Fruit fly (Drosophila melanogaster) whole organism, embryonic: ENCODE results near the gene Wee1.

ENCODE experiments used
- ATbp ChIP-seq: fragments of 200-800 bp; sonication (Bioruptor generic); optimal IDR thresholded peaks from 2 replicates; lab custom pipeline; 2017; ENCODE audit warnings: missing biosample characterization, mild to moderate bottlenecking, missing genetic modification characterization, missing genetic modification reagents
- B-H1 ChIP-seq: fragments of 200-800 bp; sonication (Bioruptor generic); IDR thresholded peaks from 3 replicates; pipeline ENCODE4 v1.3.6; 2022; ENCODE audit warnings: missing biosample characterization, missing genetic modification characterization
- Bgb ChIP-seq: fragments of 200-800 bp; sonication (Bioruptor generic); IDR thresholded peaks from 2 replicates; pipeline ENCODE4 v1.3.6; 2022; ENCODE audit warnings: missing biosample characterization, missing genetic modification characterization; ENCODE audit not compliant: partially characterized antibody
- Bteb2 ChIP-seq: fragments of 200-800 bp; sonication (Bioruptor generic); optimal IDR thresholded peaks from 2 replicates; lab custom pipeline; 2016; ENCODE audit warnings: missing biosample characterization, missing genetic modification characterization
- CG1024 ChIP-seq: fragments of 200-800 bp; sonication (Bioruptor generic); IDR thresholded peaks from 2 replicates; pipeline ENCODE4 v1.3.6; 2022; ENCODE audit warnings: missing biosample characterization, missing genetic modification characterization
- CG10321 ChIP-seq: fragments of 200-800 bp; sonication (Bioruptor generic); IDR thresholded peaks from 2 replicates; pipeline ENCODE4 v1.3.6; 2022; ENCODE audit warnings: missing biosample characterization, missing genetic modification characterization
- CG11247 ChIP-seq: fragments of 200-800 bp; sonication (Bioruptor generic); IDR thresholded peaks from 2 replicates; pipeline ENCODE4 v1.3.6; 2022; ENCODE audit warnings: missing biosample characterization, missing genetic modification characterization
- CG11696 ChIP-seq: fragments of 200-800 bp; sonication (Bioruptor generic); IDR thresholded peaks from 2 replicates; pipeline ENCODE4 v1.3.6; 2022; ENCODE audit warnings: missing biosample characterization, missing genetic modification characterization
- CG11723 ChIP-seq: fragments of 200-800 bp; sonication (Bioruptor generic); optimal IDR thresholded peaks from 2 replicates; lab custom pipeline; 2017; ENCODE audit warnings: missing biosample characterization, mild to moderate bottlenecking, missing genetic modification characterization
- CG14667 ChIP-seq: fragments of 200-800 bp; sonication (Bioruptor generic); IDR thresholded peaks from 2 replicates; pipeline ENCODE4 v1.3.6; 2022; ENCODE audit warnings: missing biosample characterization, missing genetic modification characterization
- CG15011 ChIP-seq: fragments of 200-800 bp; sonication (Bioruptor generic); optimal IDR thresholded peaks from 3 replicates; lab custom pipeline; 2018; ENCODE audit warnings: missing biosample characterization, mild to moderate bottlenecking, missing genetic modification characterization
- CG1647 ChIP-seq: fragments of 200-800 bp; sonication (Bioruptor generic); optimal IDR thresholded peaks from 3 replicates; lab custom pipeline; 2016; ENCODE audit warnings: missing biosample characterization, missing genetic modification characterization
- CG17186 ChIP-seq: fragments of 200-800 bp; sonication (Bioruptor generic); optimal IDR thresholded peaks from 3 replicates; lab custom pipeline; 2017; ENCODE audit warnings: missing biosample characterization, missing genetic modification reagents, missing genetic modification characterization
- CG17829 ChIP-seq: fragments of 200-800 bp; optimal IDR thresholded peaks from 2 replicates; lab custom pipeline; 2019; ENCODE audit warnings: missing biosample characterization, mild to moderate bottlenecking, missing genetic modification characterization, moderate library complexity
- CG18599 ChIP-seq: fragments of 200-800 bp; sonication (Bioruptor generic); optimal IDR thresholded peaks from 3 replicates; lab custom pipeline; 2017; ENCODE audit warnings: missing biosample characterization, missing genetic modification characterization, mild to moderate bottlenecking, moderate library complexity, missing genetic modification reagents
- CG3065 ChIP-seq: fragments of 200-800 bp; sonication (Bioruptor generic); optimal IDR thresholded peaks from 2 replicates; lab custom pipeline; 2016; ENCODE audit warnings: missing biosample characterization, missing genetic modification characterization
- CG33213 ChIP-seq: fragments of 200-800 bp; sonication (Bioruptor generic); optimal IDR thresholded peaks from 3 replicates; lab custom pipeline; 2016; ENCODE audit warnings: missing biosample characterization, missing genetic modification characterization
- CG4707 ChIP-seq: fragments of 200-800 bp; sonication (Bioruptor generic); optimal IDR thresholded peaks from 2 replicates; lab custom pipeline; 2018; ENCODE audit warnings: missing biosample characterization, mild to moderate bottlenecking, missing genetic modification characterization, moderate library complexity
- CG5245 ChIP-seq: fragments of 200-800 bp; sonication (Bioruptor generic); optimal IDR thresholded peaks from 3 replicates; lab custom pipeline; 2016; ENCODE audit warnings: missing biosample characterization, missing genetic modification characterization
- CG6854 ChIP-seq: fragments of 200-800 bp; sonication (Bioruptor generic); optimal IDR thresholded peaks from 3 replicates; lab custom pipeline; 2017; ENCODE audit warnings: missing biosample characterization, mild to moderate bottlenecking, missing genetic modification characterization
- CG7372 ChIP-seq: fragments of 200-800 bp; sonication (Bioruptor generic); IDR thresholded peaks from 2 replicates; pipeline ENCODE4 v1.3.6; 2022; ENCODE audit warnings: missing biosample characterization, missing genetic modification characterization
- CG8924 ChIP-seq: fragments of 200-800 bp; optimal IDR thresholded peaks from 3 replicates; lab custom pipeline; 2019; ENCODE audit warnings: missing biosample characterization, mild to moderate bottlenecking, missing genetic modification characterization, moderate library complexity
- Doc3 ChIP-seq: fragments of 200-800 bp; sonication (Bioruptor generic); IDR thresholded peaks from 3 replicates; pipeline ENCODE4 v1.3.6; 2022; ENCODE audit warnings: missing biosample characterization, missing genetic modification characterization; ENCODE audit not compliant: partially characterized antibody
- HLH3B ChIP-seq: fragments of 200-800 bp; sonication (Bioruptor generic); IDR thresholded peaks from 2 replicates; pipeline ENCODE4 v1.3.6; 2022; ENCODE audit warnings: missing biosample characterization, missing genetic modification characterization
- HmgD ChIP-seq: fragments of 200-800 bp; sonication (Bioruptor generic); optimal IDR thresholded peaks from 3 replicates; lab custom pipeline; 2016; ENCODE audit warnings: missing biosample characterization, missing genetic modification characterization
- Hr3 ChIP-seq: fragments of 200-800 bp; sonication (Bioruptor generic); optimal IDR thresholded peaks from 3 replicates; lab custom pipeline; 2016; ENCODE audit warnings: missing biosample characterization, missing genetic modification characterization
- Hr78 ChIP-seq, 2 experiments: fragments of 200-800 bp in 1 of 2; fragments of >200 bp in 1 of 2; sonication (Bioruptor generic) in 1 of 2; optimal IDR thresholded peaks; 2 replicates each; lab custom pipeline; 2017 to 2019; ENCODE audit warnings: missing biosample characterization in 2 of 2, missing genetic modification characterization in 2 of 2, mild to moderate bottlenecking in 1 of 2, moderate library complexity in 1 of 2
- Mad ChIP-seq: fragments of 200-800 bp; sonication (Bioruptor generic); optimal IDR thresholded peaks from 2 replicates; lab custom pipeline; 2016; ENCODE audit warnings: missing biosample characterization, missing genetic modification characterization
- Mes4 ChIP-seq: fragments of 200-800 bp; sonication (Bioruptor generic); optimal IDR thresholded peaks from 2 replicates; lab custom pipeline; 2016; ENCODE audit warnings: missing biosample characterization, missing genetic modification characterization
- NC2α ChIP-seq: fragments of 200-800 bp; sonication (Bioruptor generic); optimal IDR thresholded peaks from 2 replicates; lab custom pipeline; 2016; ENCODE audit warnings: missing biosample characterization, missing genetic modification characterization
- NFAT ChIP-seq: fragments of 200-800 bp; sonication (Bioruptor generic); IDR thresholded peaks from 2 replicates; pipeline ENCODE4 v1.3.6; 2022; ENCODE audit warnings: missing biosample characterization, missing genetic modification characterization
- Ravus ChIP-seq: fragments of 200-800 bp; sonication (Bioruptor generic); IDR thresholded peaks from 2 replicates; pipeline ENCODE4 v1.3.6; 2022; ENCODE audit warnings: missing biosample characterization, missing genetic modification characterization
- Rfx ChIP-seq: fragments of 200-800 bp; sonication (Bioruptor generic); IDR thresholded peaks from 2 replicates; pipeline ENCODE4 v1.3.6; 2022; ENCODE audit warnings: missing biosample characterization, missing genetic modification characterization
- Six4 ChIP-seq: fragments of 200-800 bp; sonication (Bioruptor generic); optimal IDR thresholded peaks from 2 replicates; lab custom pipeline; 2016; ENCODE audit warnings: missing biosample characterization, missing genetic modification characterization
- Stat92E ChIP-seq, 3 experiments: fragments of >200 bp in 2 of 3; fragments of 200-800 bp in 1 of 3; sonication (Bioruptor generic) in 1 of 3; optimal IDR thresholded peaks; 2 replicates each; lab custom pipeline; 2017 to 2019; ENCODE audit warnings: missing biosample characterization in 3 of 3, missing genetic modification characterization in 3 of 3, mild to moderate bottlenecking in 1 of 3, moderate library complexity in 1 of 3
- al ChIP-seq: fragments of 200-800 bp; sonication (Bioruptor generic); IDR thresholded peaks from 2 replicates; pipeline ENCODE4 v1.3.6; 2022; ENCODE audit warnings: missing biosample characterization, missing genetic modification characterization
- caup ChIP-seq: fragments of 200-800 bp; sonication (Bioruptor generic); optimal IDR thresholded peaks from 3 replicates; lab custom pipeline; 2017; ENCODE audit warnings: missing biosample characterization, mild to moderate bottlenecking, missing genetic modification characterization, moderate library complexity; ENCODE audit not compliant: severe bottlenecking
- corto ChIP-seq: fragments of 200-800 bp; sonication (Bioruptor generic); optimal IDR thresholded peaks from 2 replicates; lab custom pipeline; 2016; ENCODE audit warnings: missing biosample characterization, mild to moderate bottlenecking, missing genetic modification characterization, moderate library complexity
- danr ChIP-seq: fragments of 200-800 bp; sonication (Bioruptor generic); IDR thresholded peaks from 2 replicates; pipeline ENCODE4 v1.3.6; 2022; ENCODE audit warnings: missing biosample characterization, missing genetic modification characterization
- fd96Cb ChIP-seq: fragments of 200-800 bp; sonication (Bioruptor generic); optimal IDR thresholded peaks from 2 replicates; lab custom pipeline; 2018; ENCODE audit warnings: missing biosample characterization, mild to moderate bottlenecking, missing genetic modification characterization, moderate library complexity
- inv ChIP-seq: fragments of 200-800 bp; sonication (Bioruptor generic); IDR thresholded peaks from 2 replicates; pipeline ENCODE4 v1.3.6; 2022; ENCODE audit warnings: missing biosample characterization, missing genetic modification characterization; ENCODE audit not compliant: partially characterized antibody
- lov ChIP-seq, 2 experiments: fragments of 200-800 bp in 1 of 2; fragments of >200 bp in 1 of 2; sonication (Bioruptor generic) in 1 of 2; IDR thresholded peaks in 1 of 2; optimal IDR thresholded peaks in 1 of 2; 2 replicates in 1 of 2; 3 replicates in 1 of 2; pipeline versions ENCODE4 v1.3.6 to Lab custom; 2017 to 2022; ENCODE audit warnings: missing biosample characterization in 1 of 2, missing genetic modification characterization in 1 of 2
- mirr ChIP-seq: fragments of 200-800 bp; sonication (Bioruptor generic); optimal IDR thresholded peaks from 3 replicates; lab custom pipeline; 2018; ENCODE audit warnings: missing biosample characterization, mild to moderate bottlenecking, missing genetic modification characterization
- nom ChIP-seq: fragments of 200-800 bp; sonication (Bioruptor generic); optimal IDR thresholded peaks from 2 replicates; lab custom pipeline; 2017; ENCODE audit warnings: missing biosample characterization, missing genetic modification characterization, mild to moderate bottlenecking, moderate library complexity, missing genetic modification reagents
- pan ChIP-seq, 4 experiments: fragments of >200 bp in 3 of 4; fragments of 200-800 bp in 1 of 4; sonication (Bioruptor generic) in 1 of 4; optimal IDR thresholded peaks in 3 of 4; IDR thresholded peaks in 1 of 4; 2 replicates each; pipeline versions ENCODE4 v1.3.6 to Lab custom; 2017 to 2022; ENCODE audit warnings: missing biosample characterization in 2 of 4, missing genetic modification characterization in 2 of 4, mixed read lengths in 1 of 4
- pb ChIP-seq: fragments of 200-800 bp; sonication (Bioruptor generic); optimal IDR thresholded peaks from 3 replicates; lab custom pipeline; 2016; ENCODE audit warnings: missing biosample characterization, missing genetic modification characterization
- pros ChIP-seq: fragments of 200-800 bp; sonication (Bioruptor generic); optimal IDR thresholded peaks from 3 replicates; lab custom pipeline; 2019; ENCODE audit warnings: missing biosample characterization, mild to moderate bottlenecking, missing genetic modification characterization, moderate library complexity
- ranshi ChIP-seq: fragments of 200-800 bp; sonication (Bioruptor generic); IDR thresholded peaks from 2 replicates; pipeline ENCODE4 v1.3.6; 2022; ENCODE audit warnings: missing biosample characterization, missing genetic modification characterization
- tin ChIP-seq: fragments of 200-800 bp; sonication (Bioruptor generic); optimal IDR thresholded peaks from 3 replicates; lab custom pipeline; 2016; ENCODE audit warnings: missing biosample characterization, missing genetic modification characterization
- tup ChIP-seq: fragments of 200-800 bp; sonication (Bioruptor generic); optimal IDR thresholded peaks from 2 replicates; lab custom pipeline; 2016; ENCODE audit warnings: missing biosample characterization, mild to moderate bottlenecking, missing genetic modification characterization, moderate library complexity

Gene Wee1

DNA sequence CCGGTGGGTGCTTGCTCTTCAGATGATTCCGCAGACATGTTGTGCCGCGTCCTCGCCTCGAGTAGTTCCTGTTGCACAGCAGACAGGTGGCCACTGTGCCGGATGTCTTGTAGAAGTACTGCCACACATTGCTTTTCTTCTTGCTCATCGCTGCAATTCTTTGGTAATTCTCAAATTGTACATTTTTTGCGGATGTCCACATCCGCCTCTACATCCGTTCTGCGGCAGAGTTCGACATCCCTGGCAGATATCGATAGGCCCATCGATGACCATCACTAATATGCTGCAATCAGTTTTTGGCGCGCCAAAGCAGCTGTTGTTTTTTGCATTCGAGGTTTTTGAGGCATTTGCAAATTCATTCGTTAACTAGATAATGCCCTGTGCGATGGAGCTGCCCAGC is 42.8 kb upstream of the Wee1 start, which contains the start of the genes CG13775 and CG3430 (continued):
- TF ChIP-seq CG17829 (tag; lab: Kevin White, UChicago) (peak; percentile 42), CG11723 (GFP tag; lab: Kevin White, UChicago) (no peak), CG14667 (GFP tag; lab: Robert Waterston, UW) (no peak), mirr (GFP tag; lab: Kevin White, UChicago) (peak; percentile 28), pan (optimal IDR thresholded peaks at IDR 0.05; lab: Kevin White, UChicago) (no peak), pan (GFP tag; optimal IDR thresholded peaks at IDR 0.05 in 1 of 2, IDR thresholded peaks at IDR 0.05 in 1 of 2) (peak in 1 of 2 experiments; percentile 49), pros (GFP tag; lab: Kevin White, UChicago) (no peak), Stat92E (GFP tag; optimal IDR thresholded peaks at IDR 0.05; lab: Kevin White, UChicago) (no peak), CG1647 (GFP tag; lab: Kevin White, UChicago) (no peak), inv (GFP tag; lab: Robert Waterston, UW) (peak; percentile 48; the same call in 1 of the 2 replicates), CG4707 (GFP tag; lab: Kevin White, UChicago) (no peak), CG33213 (GFP tag; lab: Kevin White, UChicago) (peak; percentile 7), danr (GFP tag; lab: Robert Waterston, UW) (no peak), corto (GFP tag; lab: Kevin White, UChicago) (no peak), Mad (no peak), fd96Cb (no peak), CG15011 (GFP tag; lab: Kevin White, UChicago) (no peak), lov (optimal IDR thresholded peaks at IDR 0.05; lab: Kevin White, UChicago) (no peak), lov (GFP tag; IDR thresholded peaks at IDR 0.05; lab: Robert Waterston, UW) (no peak), CG1024 (no peak), al (no peak), CG8924 (no peak), NFAT (GFP tag; lab: Robert Waterston, UW) (peak; percentile 15; the same call in 1 of the 2 replicates), Rfx (peak; percentile 67), CG6854 (no peak), HLH3B (GFP tag; lab: Robert Waterston, UW) (no peak), Doc3 (GFP tag; lab: Robert Waterston, UW) (peak; percentile 66), Bgb (GFP tag; lab: Robert Waterston, UW) (peak; percentile 77), CG3065 (GFP tag; lab: Kevin White, UChicago) (no peak), ranshi (GFP tag; lab: Robert Waterston, UW) (no peak), B-H1 (GFP tag; lab: Robert Waterston, UW) (no peak), Ravus (no peak), CG17186 (GFP tag; lab: Kevin White, UChicago) (no peak), CG18599 (GFP tag; lab: Kevin White, UChicago) (no peak), Hr3 (GFP tag; lab: Kevin White, UChicago) (no peak), NC2α (GFP tag; lab: Kevin White, UChicago) (peak; percentile 31), Bteb2 (no peak), nom (peak; percentile 11), ATbp (no peak), CG5245 (GFP tag; lab: Kevin White, UChicago) (no peak), CG11247 (GFP tag; lab: Robert Waterston, UW) (peak; percentile 19; the same call in 1 of the 2 replicates), CG7372 (GFP tag; lab: Robert Waterston, UW) (no peak), Six4 (no peak), CG11696 (GFP tag; lab: Robert Waterston, UW) (no peak), CG10321 (GFP tag; lab: Robert Waterston, UW) (no peak), Mes4 (GFP tag; lab: Kevin White, UChicago) (peak; percentile 8), tin (GFP tag; lab: Kevin White, UChicago) (peak; percentile 7), pb (GFP tag; lab: Kevin White, UChicago) (peak; percentile 28), HmgD (GFP tag; lab: Kevin White, UChicago) (peak; percentile 39), Hr78 (GFP tag; optimal IDR thresholded peaks at IDR 0.05; lab: Kevin White, UChicago) (no peak), caup (GFP tag; lab: Kevin White, UChicago) (peak; percentile 20), tup (GFP tag; lab: Kevin White, UChicago) (no peak)
